Worm (Caenorhabditis elegans) whole organism, late embryonic: ENCODE measurements around the gene F22E5.8.

Experiments
- F13H6.1 ChIP-seq: sonication (generic microtip); optimal IDR thresholded peaks from 2 replicates; lab custom pipeline; 2016; ENCODE audit warnings: missing genetic modification characterization, missing compliant biosample characterization
- ceh-30 ChIP-seq: fragments of 150-350 bp; optimal IDR thresholded peaks from 2 replicates; lab custom pipeline; 2014; ENCODE audit warnings: missing biosample characterization, missing genetic modification characterization
- ets-4 ChIP-seq: sonication (generic microtip); optimal IDR thresholded peaks from 2 replicates; lab custom pipeline; 2016; ENCODE audit warnings: missing genetic modification characterization, missing compliant biosample characterization
- hlh-13 ChIP-seq: fragments of 200-800 bp; sonication (Bioruptor generic); optimal IDR thresholded peaks from 2 replicates; lab custom pipeline; 2018; ENCODE audit warnings: mild to moderate bottlenecking, missing genetic modification characterization, missing compliant biosample characterization
- hlh-30 ChIP-seq: sonication (generic microtip); optimal IDR thresholded peaks from 2 replicates; lab custom pipeline; 2017; ENCODE audit warnings: antibody characterized with exemption, missing genetic modification characterization, missing compliant biosample characterization; ENCODE audit not compliant: insufficient read depth
- madf-2 ChIP-seq: sonication (generic microtip); optimal IDR thresholded peaks from 2 replicates; lab custom pipeline; 2017; ENCODE audit warnings: missing genetic modification characterization, missing compliant biosample characterization
- nhr-11 ChIP-seq: fragments of 150-350 bp; optimal IDR thresholded peaks from 2 replicates; lab custom pipeline; 2014; ENCODE audit warnings: missing biosample characterization, missing genetic modification characterization
- npax-4 ChIP-seq: sonication (generic microtip); optimal IDR thresholded peaks from 2 replicates; lab custom pipeline; 2016; ENCODE audit warnings: missing genetic modification characterization, missing compliant biosample characterization
- pha-4 ChIP-seq: fragments of 150-350 bp; optimal IDR thresholded peaks from 2 replicates; lab custom pipeline; 2018; ENCODE audit warnings: missing biosample characterization, missing genetic modification reagents, missing genetic modification characterization
- rnt-1 ChIP-seq: sonication (generic microtip); optimal IDR thresholded peaks from 2 replicates; lab custom pipeline; 2016; ENCODE audit warnings: missing genetic modification characterization, missing compliant biosample characterization
- sox-4 ChIP-seq: sonication (generic microtip); optimal IDR thresholded peaks from 2 replicates; lab custom pipeline; 2017; ENCODE audit warnings: mild to moderate bottlenecking, missing genetic modification characterization, inconsistent platforms, missing compliant biosample characterization
- unc-42 ChIP-seq: sonication (generic microtip); optimal IDR thresholded peaks from 2 replicates; lab custom pipeline; 2016; ENCODE audit warnings: missing genotype, missing genetic modification characterization, missing compliant biosample characterization

- TF ChIP-seq rnt-1 (tag; lab: Kevin White, UChicago) (no peak), sox-4 (no peak), ets-4 (tag; lab: Kevin White, UChicago) (no peak), pha-4 (tag; lab: Kevin White, UChicago) (no peak), hlh-30 (tag; lab: Kevin White, UChicago) (no peak), ceh-30 (no peak), npax-4 (tag; lab: Kevin White, UChicago) (no peak), hlh-13 (GFP tag; lab: Kevin White, UChicago) (no peak), madf-2 (tag; lab: Kevin White, UChicago) (no peak), F13H6.1 (tag; lab: Kevin White, UChicago) (no peak), nhr-11 (tag; lab: Kevin White, UChicago) (no peak), unc-42 (tag; lab: Kevin White, UChicago) (no peak)
These were observed 50.2 kb downstream of the F22E5.8 start, which contains the start of gene nspf-3 for ce11 chrII:2690080-2690479.
